Fruit fly (Drosophila melanogaster) whole organism, embryonic: ENCODE measurements around the gene CG43198.

Experiments
- ATbp ChIP-seq: fragments of 200-800 bp; sonication (Bioruptor generic); optimal IDR thresholded peaks from 2 replicates; lab custom pipeline; 2017; ENCODE audit warnings: missing biosample characterization, mild to moderate bottlenecking, missing genetic modification characterization, missing genetic modification reagents
- Atf6 ChIP-seq: fragments of 200-800 bp; sonication (Bioruptor generic); IDR thresholded peaks from 2 replicates; pipeline ENCODE4 v1.3.6; 2022; ENCODE audit warnings: missing biosample characterization, missing genetic modification characterization
- Bgb ChIP-seq: fragments of 200-800 bp; sonication (Bioruptor generic); IDR thresholded peaks from 2 replicates; pipeline ENCODE4 v1.3.6; 2022; ENCODE audit warnings: missing biosample characterization, missing genetic modification characterization; ENCODE audit not compliant: partially characterized antibody
- Blimp-1 ChIP-seq: fragments of 200-800 bp; sonication (Bioruptor generic); optimal IDR thresholded peaks from 3 replicates; lab custom pipeline; 2018; ENCODE audit warnings: missing biosample characterization, missing genetic modification characterization, mild to moderate bottlenecking, moderate library complexity, missing genetic modification reagents
- CG10267 ChIP-seq: fragments of 200-800 bp; sonication (Bioruptor generic); optimal IDR thresholded peaks from 2 replicates; lab custom pipeline; 2018; ENCODE audit warnings: missing biosample characterization, mild to moderate bottlenecking, missing genetic modification characterization, moderate library complexity
- CG10321 ChIP-seq: fragments of 200-800 bp; sonication (Bioruptor generic); IDR thresholded peaks from 2 replicates; pipeline ENCODE4 v1.3.6; 2022; ENCODE audit warnings: missing biosample characterization, missing genetic modification characterization
- CG10431 ChIP-seq: fragments of 200-800 bp; sonication (Bioruptor generic); optimal IDR thresholded peaks from 3 replicates; lab custom pipeline; 2018; ENCODE audit warnings: missing biosample characterization, mild to moderate bottlenecking, missing genetic modification characterization
- CG13296 ChIP-seq: fragments of 200-800 bp; sonication (Bioruptor generic); optimal IDR thresholded peaks from 3 replicates; lab custom pipeline; 2018; ENCODE audit warnings: missing biosample characterization, mild to moderate bottlenecking, missing genetic modification characterization
- CG14014 ChIP-seq: fragments of 200-800 bp; sonication (Bioruptor generic); IDR thresholded peaks from 2 replicates; pipeline ENCODE4 v1.3.6; 2022; ENCODE audit warnings: missing biosample characterization, missing genetic modification characterization
- CG18764 ChIP-seq: fragments of 200-800 bp; sonication (Bioruptor generic); optimal IDR thresholded peaks from 3 replicates; lab custom pipeline; 2016; ENCODE audit warnings: missing biosample characterization, missing genetic modification characterization
- CG2129 ChIP-seq: fragments of 200-800 bp; sonication (Bioruptor generic); IDR thresholded peaks from 2 replicates; pipeline ENCODE4 v1.3.6; 2022; ENCODE audit warnings: missing biosample characterization, missing genetic modification characterization; ENCODE audit not compliant: partially characterized antibody
- CG30403 ChIP-seq: fragments of 200-800 bp; sonication (Bioruptor generic); optimal IDR thresholded peaks from 3 replicates; lab custom pipeline; 2016; ENCODE audit warnings: missing biosample characterization, missing genetic modification characterization
- CG31388 ChIP-seq: fragments of 200-800 bp; sonication (Bioruptor generic); optimal IDR thresholded peaks from 2 replicates; lab custom pipeline; 2016; ENCODE audit warnings: missing biosample characterization, missing genetic modification characterization
- CG33213 ChIP-seq: fragments of 200-800 bp; sonication (Bioruptor generic); optimal IDR thresholded peaks from 3 replicates; lab custom pipeline; 2016; ENCODE audit warnings: missing biosample characterization, missing genetic modification characterization
- CG6791 ChIP-seq: fragments of 200-800 bp; sonication (Bioruptor generic); IDR thresholded peaks from 3 replicates; pipeline ENCODE4 v1.3.6; 2022; ENCODE audit warnings: missing biosample characterization, missing genetic modification characterization; ENCODE audit not compliant: partially characterized antibody
- CG8359 ChIP-seq: fragments of 200-800 bp; sonication (Bioruptor generic); optimal IDR thresholded peaks from 2 replicates; lab custom pipeline; 2017; ENCODE audit warnings: missing biosample characterization, mild to moderate bottlenecking, missing genetic modification characterization, borderline replicate concordance
- CrebB ChIP-seq: fragments of 200-800 bp; sonication (Bioruptor generic); optimal IDR thresholded peaks from 3 replicates; lab custom pipeline; 2018; ENCODE audit warnings: missing biosample characterization, mild to moderate bottlenecking, missing genetic modification characterization
- Dad ChIP-seq: fragments of 200-800 bp; sonication (Bioruptor generic); optimal IDR thresholded peaks from 3 replicates; lab custom pipeline; 2016; ENCODE audit warnings: missing biosample characterization, missing genetic modification characterization
- Deaf1 ChIP-seq: fragments of 200-800 bp; optimal IDR thresholded peaks from 3 replicates; lab custom pipeline; 2019; ENCODE audit warnings: missing biosample characterization, mild to moderate bottlenecking, missing genetic modification characterization, moderate library complexity
- GATAe ChIP-seq: fragments of 200-800 bp; sonication (Bioruptor generic); conservative IDR thresholded peaks from 2 replicates; pipeline ENCODE4 v1.3.6; 2022; ENCODE audit warnings: missing biosample characterization, missing genetic modification characterization
- Hey ChIP-seq: fragments of 200-800 bp; sonication (Bioruptor generic); optimal IDR thresholded peaks from 3 replicates; lab custom pipeline; 2018; ENCODE audit warnings: missing biosample characterization, mild to moderate bottlenecking, missing genetic modification characterization
- Mes4 ChIP-seq: fragments of 200-800 bp; sonication (Bioruptor generic); optimal IDR thresholded peaks from 2 replicates; lab custom pipeline; 2016; ENCODE audit warnings: missing biosample characterization, missing genetic modification characterization
- Nf-YB ChIP-seq: fragments of 200-800 bp; sonication (Bioruptor generic); optimal IDR thresholded peaks from 3 replicates; lab custom pipeline; 2019; ENCODE audit warnings: missing biosample characterization, mild to moderate bottlenecking, missing genetic modification characterization, moderate library complexity
- Rfx ChIP-seq: fragments of 200-800 bp; sonication (Bioruptor generic); IDR thresholded peaks from 2 replicates; pipeline ENCODE4 v1.3.6; 2022; ENCODE audit warnings: missing biosample characterization, missing genetic modification characterization
- Side ChIP-seq: fragments of 200-800 bp; sonication (Bioruptor generic); optimal IDR thresholded peaks from 2 replicates; lab custom pipeline; 2016; ENCODE audit warnings: missing biosample characterization, missing genetic modification characterization
- Trl ChIP-seq, 3 experiments: fragments of >200 bp in 2 of 3; fragments of 200-800 bp in 1 of 3; sonication (Bioruptor generic) in 1 of 3; optimal IDR thresholded peaks; 2 replicates in 1 of 3; 3 replicates in 2 of 3; lab custom pipeline; 2016 to 2017; ENCODE audit warnings: missing biosample characterization in 1 of 3, missing genetic modification characterization in 1 of 3
- ab ChIP-seq: fragments of 200-800 bp; sonication (Bioruptor generic); optimal IDR thresholded peaks from 2 replicates; lab custom pipeline; 2016; ENCODE audit warnings: missing biosample characterization, missing genetic modification characterization
- amos ChIP-seq: fragments of 200-800 bp; sonication (Bioruptor generic); IDR thresholded peaks from 2 replicates; pipeline ENCODE4 v1.3.6; 2022; ENCODE audit warnings: missing biosample characterization, missing genetic modification characterization; ENCODE audit not compliant: partially characterized antibody
- bbx ChIP-seq: fragments of 200-800 bp; sonication (Bioruptor generic); IDR thresholded peaks from 2 replicates; pipeline ENCODE4 v1.3.6; 2022; ENCODE audit warnings: missing biosample characterization, missing genetic modification characterization; ENCODE audit not compliant: partially characterized antibody
- crol ChIP-seq: fragments of 200-800 bp; sonication (Bioruptor generic); IDR thresholded peaks from 2 replicates; pipeline ENCODE4 v1.3.6; 2022; ENCODE audit warnings: missing biosample characterization, missing genetic modification characterization
- cwo ChIP-seq: fragments of 200-800 bp; sonication (Bioruptor generic); optimal IDR thresholded peaks from 3 replicates; lab custom pipeline; 2017; ENCODE audit warnings: missing biosample characterization, missing genetic modification characterization, mild to moderate bottlenecking, moderate library complexity, missing genetic modification reagents
- ind ChIP-seq: fragments of 200-800 bp; sonication (Bioruptor generic); optimal IDR thresholded peaks from 3 replicates; lab custom pipeline; 2016; ENCODE audit warnings: missing biosample characterization, missing genetic modification characterization
- insv ChIP-seq, 2 experiments: fragments of 200-800 bp; sonication (Bioruptor generic); optimal IDR thresholded peaks; 3 replicates each; lab custom pipeline; 2016 to 2018; ENCODE audit warnings: missing biosample characterization in 2 of 2, missing genetic modification characterization in 2 of 2
- ken ChIP-seq: fragments of 200-800 bp; sonication (Bioruptor generic); IDR thresholded peaks from 3 replicates; pipeline ENCODE4 v1.3.6; 2022; ENCODE audit warnings: missing biosample characterization, missing genetic modification characterization
- mirr ChIP-seq: fragments of 200-800 bp; sonication (Bioruptor generic); optimal IDR thresholded peaks from 3 replicates; lab custom pipeline; 2018; ENCODE audit warnings: missing biosample characterization, mild to moderate bottlenecking, missing genetic modification characterization
- nerfin-1 ChIP-seq: fragments of 200-800 bp; sonication (Bioruptor generic); optimal IDR thresholded peaks from 3 replicates; lab custom pipeline; 2019; ENCODE audit warnings: missing biosample characterization, mild to moderate bottlenecking, missing genetic modification characterization, moderate library complexity
- pfk ChIP-seq: fragments of 200-800 bp; sonication (Bioruptor generic); optimal IDR thresholded peaks from 2 replicates; lab custom pipeline; 2018; ENCODE audit warnings: missing biosample characterization, mild to moderate bottlenecking, missing genetic modification characterization, moderate library complexity
- sens-2 ChIP-seq: fragments of 200-800 bp; sonication (Bioruptor generic); IDR thresholded peaks from 2 replicates; pipeline ENCODE4 v1.3.6; 2022; ENCODE audit warnings: missing biosample characterization, missing genetic modification characterization
- sim ChIP-seq: fragments of 200-800 bp; sonication (Bioruptor generic); IDR thresholded peaks from 2 replicates; pipeline ENCODE4 v1.3.6; 2022; ENCODE audit warnings: missing biosample characterization, missing genetic modification characterization
- stc ChIP-seq: fragments of 200-800 bp; sonication (Bioruptor generic); IDR thresholded peaks from 2 replicates; pipeline ENCODE4 v1.3.6; 2022; ENCODE audit warnings: missing biosample characterization, missing genetic modification characterization
- tap ChIP-seq: fragments of 200-800 bp; optimal IDR thresholded peaks from 3 replicates; lab custom pipeline; 2019; ENCODE audit warnings: missing biosample characterization, mild to moderate bottlenecking, missing genetic modification characterization, moderate library complexity
- tup ChIP-seq: fragments of 200-800 bp; sonication (Bioruptor generic); optimal IDR thresholded peaks from 2 replicates; lab custom pipeline; 2016; ENCODE audit warnings: missing biosample characterization, mild to moderate bottlenecking, missing genetic modification characterization, moderate library complexity
- z ChIP-seq: fragments of 200-800 bp; sonication (Bioruptor generic); IDR thresholded peaks from 3 replicates; pipeline ENCODE4 v1.3.6; 2022; ENCODE audit warnings: missing biosample characterization, missing genetic modification characterization
- zen2 ChIP-seq: fragments of 200-800 bp; sonication (Bioruptor generic); IDR thresholded peaks from 3 replicates; pipeline ENCODE4 v1.3.6; 2022; ENCODE audit warnings: missing biosample characterization, missing genetic modification characterization; ENCODE audit not compliant: partially characterized antibody
- zfh1 ChIP-seq: fragments of 200-800 bp; sonication (Bioruptor generic); IDR thresholded peaks from 3 replicates; pipeline ENCODE4 v1.3.6; 2022; ENCODE audit warnings: missing biosample characterization, missing genetic modification characterization

Gene CG43198

dm6 chrX:7445023-7445422 is 8.1 kb downstream of the CG43198 start:
- TF ChIP-seq tup, result no peak
- no peak for TF ChIP-seq CG10267 (tag; lab: Kevin White, UChicago)
- peak; percentile 42; the same call in 1 of the 3 replicates for TF ChIP-seq zen2 (GFP tag; lab: Robert Waterston, UW)
- no peak for TF ChIP-seq Atf6 (GFP tag; lab: Robert Waterston, UW)
- no peak for TF ChIP-seq tap (tag; lab: Kevin White, UChicago)
- TF ChIP-seq CG18764, result no peak
- peak; percentile 24 for TF ChIP-seq Deaf1 (tag; lab: Kevin White, UChicago)
- TF ChIP-seq z (GFP tag; lab: Robert Waterston, UW), result peak; percentile 99
- TF ChIP-seq CG2129, result no peak
- TF ChIP-seq amos (GFP tag; lab: Robert Waterston, UW), result peak; percentile 13; the same call in 1 of the 2 replicates
- TF ChIP-seq bbx (GFP tag; lab: Robert Waterston, UW), result peak; percentile 64
- no peak for TF ChIP-seq CG8359 (GFP tag; lab: Kevin White, UChicago)
- no peak for TF ChIP-seq Blimp-1
- TF ChIP-seq Dad (GFP tag; lab: Kevin White, UChicago), result no peak
- peak; percentile 37; the same call in 1 of the 2 replicates for TF ChIP-seq Bgb (GFP tag; lab: Robert Waterston, UW)
- TF ChIP-seq ken (GFP tag; lab: Robert Waterston, UW), result no peak
- TF ChIP-seq CG10321 (GFP tag; lab: Robert Waterston, UW), result no peak
- TF ChIP-seq Mes4 (GFP tag; lab: Kevin White, UChicago), result no peak
- no peak for TF ChIP-seq stc (GFP tag; lab: Robert Waterston, UW)
- TF ChIP-seq mirr (GFP tag; lab: Kevin White, UChicago), result no peak
- TF ChIP-seq Nf-YB, result peak; percentile 48
- TF ChIP-seq Trl (optimal IDR thresholded peaks at IDR 0.05; lab: Kevin White, UChicago), result peak; percentile 16 to 49
- no peak for TF ChIP-seq Trl (GFP tag; optimal IDR thresholded peaks at IDR 0.05; lab: Kevin White, UChicago)
- no peak for TF ChIP-seq Side (GFP tag; lab: Kevin White, UChicago)
- no peak for TF ChIP-seq pfk
- no peak for TF ChIP-seq CG30403 (GFP tag; lab: Kevin White, UChicago)

- TF ChIP-seq Hey (tag; lab: Kevin White, UChicago) (peak; percentile 6), crol (GFP tag; lab: Robert Waterston, UW) (peak; percentile 85), mirr (GFP tag; lab: Kevin White, UChicago) (peak; percentile 27), nerfin-1 (tag; lab: Kevin White, UChicago) (peak; percentile 81), CrebB (tag; lab: Kevin White, UChicago) (no peak)
These were observed 20.7 kb downstream of the CG43198 start for dm6 chrX:7432393-7432792.

- TF ChIP-seq ind (GFP tag; lab: Kevin White, UChicago), result no peak
- TF ChIP-seq sim (GFP tag; lab: Robert Waterston, UW), result no peak
- TF ChIP-seq CG10431 (GFP tag; lab: Kevin White, UChicago), result no peak
- no peak for TF ChIP-seq stc (GFP tag; lab: Robert Waterston, UW)
- TF ChIP-seq CG33213, result no peak
- TF ChIP-seq insv (GFP tag; optimal IDR thresholded peaks at IDR 0.05; lab: Kevin White, UChicago), result no peak
- TF ChIP-seq zfh1 (GFP tag; lab: Robert Waterston, UW), result no peak
- TF ChIP-seq Rfx (GFP tag; lab: Robert Waterston, UW), result no peak
- TF ChIP-seq GATAe (GFP tag; lab: Robert Waterston, UW), result no peak
- no peak for TF ChIP-seq Trl (optimal IDR thresholded peaks at IDR 0.05; lab: Kevin White, UChicago)
- no peak for TF ChIP-seq Trl (GFP tag; optimal IDR thresholded peaks at IDR 0.05; lab: Kevin White, UChicago)
- no peak for TF ChIP-seq tap (tag; lab: Kevin White, UChicago)
- no peak for TF ChIP-seq CG14014
- no peak for TF ChIP-seq sens-2 (GFP tag; lab: Robert Waterston, UW)
- no peak for TF ChIP-seq CG31388
- TF ChIP-seq cwo (GFP tag; lab: Kevin White, UChicago), result no peak
- TF ChIP-seq CG13296 (GFP tag; lab: Kevin White, UChicago), result no peak
- no peak for TF ChIP-seq CG6791
- TF ChIP-seq ab, result no peak
- TF ChIP-seq ATbp (GFP tag; lab: Kevin White, UChicago), result no peak
These were observed 27.5 kb downstream of the CG43198 start, which contains the start of gene CG32726 for dm6 chrX:7425643-7426042. Gene CG32726 (minus strand): TSS chrX:7425743.
